Worm (Caenorhabditis elegans) whole organism, young adult: Measurements from ENCODE around the gene F44E5.2.

Source experiments
- B0035.1 ChIP-seq: sonication (generic microtip); optimal IDR thresholded peaks from 2 replicates; lab custom pipeline; 2016; ENCODE audit warnings: missing genetic modification characterization, mild to moderate bottlenecking, missing compliant biosample characterization, missing genotype, missing genetic modification reagents
- F10E7.11 ChIP-seq: sonication (generic microtip); optimal IDR thresholded peaks from 2 replicates; lab custom pipeline; 2017; ENCODE audit warnings: mild to moderate bottlenecking, missing genetic modification characterization, moderate library complexity, missing compliant biosample characterization
- F37B4.10 ChIP-seq: fragments of 200-800 bp; sonication (Bioruptor generic); IDR thresholded peaks from 2 replicates; pipeline ENCODE4 v1.3.6; 2022; ENCODE audit warnings: missing genetic modification characterization, missing compliant biosample characterization
- F57C9.4 ChIP-seq: sonication (generic microtip); optimal IDR thresholded peaks from 2 replicates; lab custom pipeline; 2017; ENCODE audit warnings: mild to moderate bottlenecking, missing genetic modification characterization, missing compliant biosample characterization
- K12H6.12 ChIP-seq: fragments of 200-800 bp; sonication (Bioruptor generic); optimal IDR thresholded peaks from 2 replicates; lab custom pipeline; 2018; ENCODE audit warnings: mild to moderate bottlenecking, missing genetic modification characterization, missing compliant biosample characterization
- T26A5.8 ChIP-seq: sonication (generic microtip); optimal IDR thresholded peaks from 2 replicates; lab custom pipeline; 2016; ENCODE audit warnings: missing genetic modification characterization, missing compliant biosample characterization
- Y53G8AR.9 ChIP-seq: fragments of 200-800 bp; sonication (Bioruptor generic); conservative IDR thresholded peaks from 2 replicates; pipeline ENCODE4 v1.3.6; 2022; ENCODE audit warnings: missing genetic modification reagents, missing genetic modification characterization, missing compliant biosample characterization
- Y56A3A.18 ChIP-seq: fragments of 200-800 bp; sonication (Bioruptor generic); IDR thresholded peaks from 2 replicates; pipeline ENCODE4 v1.3.6; 2022; ENCODE audit warnings: missing genetic modification reagents, missing genetic modification characterization, missing compliant biosample characterization
- ZK185.1 ChIP-seq: sonication (generic microtip); optimal IDR thresholded peaks from 2 replicates; lab custom pipeline; 2016; ENCODE audit warnings: mild to moderate bottlenecking, missing genetic modification characterization, missing compliant biosample characterization; ENCODE audit not compliant: poor library complexity, severe bottlenecking
- ama-1 ChIP-seq, 3 experiments: fragments of 150-350 bp in 1 of 3; sonication (generic microtip) in 2 of 3; optimal IDR thresholded peaks; 2 replicates each; lab custom pipeline; 2014 to 2018; ENCODE audit warnings: missing biosample characterization in 2 of 3, missing genetic modification characterization in 2 of 3, missing genetic modification reagents in 2 of 3
- atf-7 ChIP-seq: sonication (generic microtip); optimal IDR thresholded peaks from 2 replicates; lab custom pipeline; 2017; ENCODE audit warnings: mild to moderate bottlenecking, missing genetic modification characterization, missing compliant biosample characterization
- attf-6 ChIP-seq: fragments of 200-800 bp; sonication (Bioruptor generic); IDR thresholded peaks from 2 replicates; pipeline ENCODE4 v1.3.6; 2022; ENCODE audit warnings: missing genetic modification reagents, missing genetic modification characterization, missing compliant biosample characterization
- cebp-1 ChIP-seq, 2 experiments: fragments of 200-800 bp in 1 of 2; sonication (Bioruptor generic) in 1 of 2; sonication (generic microtip) in 1 of 2; IDR thresholded peaks in 1 of 2; optimal IDR thresholded peaks in 1 of 2; 2 replicates each; pipeline versions ENCODE4 v1.3.6 to Lab custom; 2017 to 2022; ENCODE audit warnings: missing compliant biosample characterization in 2 of 2, missing genetic modification characterization in 2 of 2, mild to moderate bottlenecking in 1 of 2, missing genetic modification reagents in 1 of 2, moderate library complexity in 1 of 2
- ceh-100 ChIP-seq: fragments of 200-800 bp; sonication (Bioruptor generic); IDR thresholded peaks from 2 replicates; pipeline ENCODE4 v1.3.6; 2022; ENCODE audit warnings: missing genetic modification reagents, missing genetic modification characterization, missing compliant biosample characterization
- ceh-27 ChIP-seq: fragments of 200-800 bp; sonication (Bioruptor generic); optimal IDR thresholded peaks from 2 replicates; lab custom pipeline; 2018; ENCODE audit warnings: mild to moderate bottlenecking, missing genetic modification characterization, moderate library complexity, missing compliant biosample characterization
- ceh-40 ChIP-seq: fragments of 200-800 bp; sonication (Bioruptor generic); IDR thresholded peaks from 2 replicates; pipeline ENCODE4 v1.3.6; 2022; ENCODE audit warnings: missing genetic modification characterization, missing compliant biosample characterization
- ceh-79 ChIP-seq: sonication (generic microtip); optimal IDR thresholded peaks from 2 replicates; lab custom pipeline; 2017; ENCODE audit warnings: mild to moderate bottlenecking, missing genetic modification characterization, missing compliant biosample characterization
- ceh-91 ChIP-seq: fragments of 200-800 bp; sonication (Bioruptor generic); IDR thresholded peaks from 2 replicates; pipeline ENCODE4 v1.3.6; 2022; ENCODE audit warnings: missing genetic modification reagents, missing genetic modification characterization, missing compliant biosample characterization
- dpff-1 ChIP-seq: sonication (generic microtip); optimal IDR thresholded peaks from 2 replicates; lab custom pipeline; 2017; ENCODE audit warnings: mild to moderate bottlenecking, missing genetic modification characterization, missing compliant biosample characterization
- efl-1 ChIP-seq: fragments of 150-350 bp; optimal IDR thresholded peaks from 2 replicates; lab custom pipeline; 2014; ENCODE audit warnings: missing biosample characterization, missing genetic modification reagents, missing genetic modification characterization
- egl-18 ChIP-seq: fragments of 200-800 bp; sonication (Bioruptor generic); IDR thresholded peaks from 2 replicates; pipeline ENCODE4 v1.3.6; 2022; ENCODE audit warnings: missing genetic modification reagents, missing genetic modification characterization, missing compliant biosample characterization
- ekl-4 ChIP-seq: fragments of 200-800 bp; sonication (Bioruptor generic); IDR thresholded peaks from 2 replicates; pipeline ENCODE4 v1.3.6; 2022; ENCODE audit warnings: missing genetic modification reagents, missing genetic modification characterization, missing compliant biosample characterization
- hmg-1.2 ChIP-seq: fragments of 200-800 bp; sonication (Bioruptor generic); IDR thresholded peaks from 2 replicates; pipeline ENCODE4 v1.3.6; 2022; ENCODE audit warnings: missing genetic modification reagents, missing genetic modification characterization, missing compliant biosample characterization
- lin-26 ChIP-seq: fragments of 200-800 bp; sonication (Bioruptor generic); IDR thresholded peaks from 2 replicates; pipeline ENCODE4 v1.3.6; 2022; ENCODE audit warnings: missing genetic modification reagents, missing genetic modification characterization, missing compliant biosample characterization
- lin-35 ChIP-seq, 3 experiments: fragments of 150-350 bp in 2 of 3; sonication (generic microtip) in 1 of 3; optimal IDR thresholded peaks; 2 replicates each; lab custom pipeline; 2014 to 2018; ENCODE audit warnings: missing biosample characterization in 3 of 3, missing genetic modification characterization in 3 of 3, missing genetic modification reagents in 3 of 3
- lin-40 ChIP-seq: sonication (generic microtip); optimal IDR thresholded peaks from 2 replicates; lab custom pipeline; 2016; ENCODE audit warnings: missing genetic modification characterization, mild to moderate bottlenecking, missing compliant biosample characterization, missing genotype, missing genetic modification reagents
- madf-10 ChIP-seq: sonication (generic microtip); optimal IDR thresholded peaks from 2 replicates; lab custom pipeline; 2016; ENCODE audit warnings: mild to moderate bottlenecking, missing genetic modification characterization, missing compliant biosample characterization
- madf-8 ChIP-seq: fragments of 200-800 bp; sonication (Bioruptor generic); conservative IDR thresholded peaks from 2 replicates; pipeline ENCODE4 v1.3.6; 2022; ENCODE audit warnings: missing genetic modification reagents, missing genetic modification characterization, missing compliant biosample characterization
- mel-28 ChIP-seq: sonication (generic microtip); optimal IDR thresholded peaks from 2 replicates; lab custom pipeline; 2016; ENCODE audit warnings: borderline replicate concordance, mild to moderate bottlenecking, missing genetic modification characterization, missing compliant biosample characterization
- mes-4 ChIP-seq: sonication (generic microtip); optimal IDR thresholded peaks from 2 replicates; lab custom pipeline; 2016; ENCODE audit warnings: missing genotype, missing genetic modification characterization, missing compliant biosample characterization
- nfya-1 ChIP-seq: sonication (generic microtip); optimal IDR thresholded peaks from 2 replicates; lab custom pipeline; 2017; ENCODE audit warnings: antibody characterized with exemption, missing compliant biosample characterization, missing genetic modification characterization, borderline replicate concordance; ENCODE audit not compliant: insufficient read depth
- nfya-2 ChIP-seq: fragments of 200-800 bp; sonication (Bioruptor generic); IDR thresholded peaks from 2 replicates; pipeline ENCODE4 v1.3.6; 2022; ENCODE audit warnings: missing genetic modification reagents, missing genetic modification characterization, missing compliant biosample characterization
- nfyb-1 ChIP-seq: fragments of 200-800 bp; sonication (Bioruptor generic); IDR thresholded peaks from 2 replicates; pipeline ENCODE4 v1.3.6; 2022; ENCODE audit warnings: missing genetic modification reagents, missing genetic modification characterization, missing compliant biosample characterization
- nhr-90 ChIP-seq: sonication (generic microtip); optimal IDR thresholded peaks from 2 replicates; lab custom pipeline; 2016; ENCODE audit warnings: missing genotype, mild to moderate bottlenecking, missing genetic modification characterization, missing compliant biosample characterization
- pha-4 ChIP-seq: fragments of 150-350 bp; sonication (generic microtip); optimal IDR thresholded peaks from 2 replicates; lab custom pipeline; 2014; ENCODE audit warnings: missing biosample characterization, missing genetic modification reagents, missing genetic modification characterization
- snpc-1.1 ChIP-seq: sonication (generic microtip); optimal IDR thresholded peaks from 2 replicates; lab custom pipeline; 2017; ENCODE audit warnings: missing genetic modification characterization, mild to moderate bottlenecking, missing compliant biosample characterization, antibody characterized with exemption, moderate library complexity, missing genotype, missing genetic modification reagents; ENCODE audit not compliant: insufficient read depth
- snpc-4 ChIP-seq, 5 experiments: fragments of 150-350 bp in 1 of 5; sonication (generic microtip) in 4 of 5; optimal IDR thresholded peaks; 2 replicates each; lab custom pipeline; 2014 to 2018; ENCODE audit warnings: missing genetic modification characterization in 5 of 5, missing biosample characterization in 3 of 5, antibody characterized with exemption in 2 of 5, mild to moderate bottlenecking in 2 of 5, missing compliant biosample characterization in 2 of 5, missing genotype in 2 of 5, moderate library complexity in 2 of 5, missing genetic modification reagents in 1 of 5
- somi-1 ChIP-seq: fragments of 200-800 bp; sonication (Bioruptor generic); optimal IDR thresholded peaks from 2 replicates; lab custom pipeline; 2018; ENCODE audit warnings: mild to moderate bottlenecking, missing genetic modification characterization, missing compliant biosample characterization
- xnd-1 ChIP-seq: sonication (generic microtip); optimal IDR thresholded peaks from 2 replicates; lab custom pipeline; 2016; ENCODE audit warnings: missing genotype, missing genetic modification reagents, missing genetic modification characterization, missing compliant biosample characterization
- zfh-2 ChIP-seq: fragments of 200-800 bp; sonication (Bioruptor generic); conservative IDR thresholded peaks from 2 replicates; pipeline ENCODE4 v1.3.6; 2022; ENCODE audit warnings: missing genetic modification reagents, missing genetic modification characterization, missing compliant biosample characterization

The F44E5.2 gene

DNA sequence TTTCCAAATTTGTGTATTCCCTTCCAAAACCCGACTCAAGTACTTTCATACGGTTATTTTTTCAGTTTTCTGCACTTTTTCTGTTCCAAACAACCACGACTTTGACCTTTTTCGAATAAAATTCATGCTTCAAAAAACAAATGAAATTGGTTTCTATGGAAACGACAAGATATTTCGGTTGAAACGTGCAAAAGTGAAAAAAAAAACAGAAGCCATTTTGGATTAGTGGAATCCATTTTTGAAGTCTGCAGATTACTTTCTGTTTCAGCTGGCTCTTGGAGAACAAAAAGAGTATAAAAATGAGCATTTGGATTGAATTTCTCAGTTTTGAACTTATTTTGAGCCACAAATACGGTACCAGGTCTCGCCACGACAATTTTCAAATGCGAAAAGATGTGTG, 44.4 kb upstream of the F44E5.2 start:
- TF ChIP-seq lin-26 (GFP tag; lab: Robert Waterston, UW) (no peak), mel-28 (no peak), B0035.1 (no peak), nhr-90 (no peak), xnd-1 (tag; lab: Kevin White, UChicago) (no peak), Y53G8AR.9 (GFP tag; lab: Robert Waterston, UW) (no peak), Y56A3A.18 (GFP tag; lab: Robert Waterston, UW) (no peak), F10E7.11 (no peak), dpff-1 (tag; lab: Kevin White, UChicago) (no peak), egl-18 (GFP tag; lab: Robert Waterston, UW) (no peak), pha-4 (no peak), ceh-79 (no peak), ceh-91 (no peak), snpc-1.1 (tag; lab: Kevin White, UChicago) (no peak), madf-10 (tag; lab: Kevin White, UChicago) (no peak), nfyb-1 (GFP tag; lab: Robert Waterston, UW) (no peak)
- TF ChIP-seq, all 124 proteins: peak for 0

DNA sequence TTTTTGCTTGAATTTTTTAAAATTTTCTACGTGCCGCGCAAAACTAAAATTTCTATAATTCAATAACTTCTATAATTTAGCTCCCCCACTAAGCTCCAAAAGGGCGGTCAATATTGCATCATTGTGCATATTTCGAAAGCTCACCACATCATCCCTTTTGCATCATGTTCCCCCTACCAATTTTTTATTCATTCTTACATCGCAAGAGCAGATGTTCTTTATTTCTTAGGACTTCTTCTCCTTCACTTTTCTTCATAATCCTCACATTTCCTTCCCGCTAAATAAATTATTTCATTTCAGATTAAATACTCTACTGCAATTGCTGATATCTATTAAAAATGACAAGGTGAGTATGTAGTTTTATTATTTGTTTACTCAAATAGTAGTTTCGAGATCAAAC, 42.7 kb upstream of the F44E5.2 start, which contains the start of gene ldh-1:
ldh-1 (plus strand) TSS at position 301 of the 400 bp plus-strand sequence.
- TF ChIP-seq cebp-1 (GFP tag; IDR thresholded peaks at IDR 0.05; lab: Robert Waterston, UW) (no peak), cebp-1 (tag; optimal IDR thresholded peaks at IDR 0.05; lab: Kevin White, UChicago) (no peak), ama-1 (optimal IDR thresholded peaks at IDR 0.05; lab: Kevin White, UChicago) (no peak), ama-1 (GFP tag; optimal IDR thresholded peaks at IDR 0.05; lab: Kevin White, UChicago) (no peak), ZK185.1 (no peak), T26A5.8 (no peak), madf-10 (tag; lab: Kevin White, UChicago) (no peak), nfya-2 (GFP tag; lab: Robert Waterston, UW) (no peak), madf-8 (GFP tag; lab: Robert Waterston, UW) (no peak), atf-7 (tag; lab: Kevin White, UChicago) (no peak), F37B4.10 (GFP tag; lab: Robert Waterston, UW) (no peak)

DNA sequence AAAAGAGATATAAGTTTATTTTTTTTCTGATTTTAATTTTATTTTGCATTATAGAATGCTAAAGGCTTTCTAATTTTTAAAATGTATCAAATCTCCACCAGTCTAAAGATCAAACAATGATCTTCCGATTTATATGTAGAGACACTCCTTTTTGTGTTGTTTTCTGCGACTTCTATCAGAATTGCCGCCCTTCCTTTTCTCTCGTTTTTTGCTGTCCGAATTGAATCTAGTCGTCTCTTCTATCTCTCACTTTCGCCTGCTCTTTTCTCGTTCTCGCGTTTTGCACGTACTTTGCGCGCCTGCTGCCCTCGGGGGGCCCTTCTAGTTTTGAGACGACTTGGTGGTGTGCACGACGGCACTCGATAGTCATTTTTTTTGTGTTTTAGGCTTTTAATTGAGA, 42.2 kb upstream of the F44E5.2 start:
- TF ChIP-seq madf-10 (tag; lab: Kevin White, UChicago) (no peak), zfh-2 (GFP tag; lab: Robert Waterston, UW) (0 out of 2 replicates have a peak, but pooled peaks have one; percentile 40), dpff-1 (tag; lab: Kevin White, UChicago) (no peak), ceh-27 (GFP tag; lab: Kevin White, UChicago) (no peak), lin-35 (GFP tag; optimal IDR thresholded peaks at IDR 0.05; lab: Kevin White, UChicago) (peak in 1 of 3 experiments; percentile 9), efl-1 (GFP tag; lab: Kevin White, UChicago) (peak; percentile 29), nfya-1 (no peak), F57C9.4 (tag; lab: Kevin White, UChicago) (no peak), lin-40 (tag; lab: Kevin White, UChicago) (peak; percentile 34), ceh-40 (GFP tag; lab: Robert Waterston, UW) (no peak), cebp-1 (GFP tag; IDR thresholded peaks at IDR 0.05; lab: Robert Waterston, UW) (no peak), cebp-1 (tag; optimal IDR thresholded peaks at IDR 0.05; lab: Kevin White, UChicago) (peak; percentile 33), ekl-4 (GFP tag; lab: Robert Waterston, UW) (no peak), hmg-1.2 (peak; percentile 53; the same call in 1 of the 2 replicates), ceh-100 (GFP tag; lab: Robert Waterston, UW) (no peak), K12H6.12 (tag; lab: Kevin White, UChicago) (peak; percentile 26), somi-1 (GFP tag; lab: Kevin White, UChicago) (no peak), madf-8 (GFP tag; lab: Robert Waterston, UW) (no peak), snpc-4 (GFP tag; optimal IDR thresholded peaks at IDR 0.05; lab: Kevin White, UChicago) (no peak), snpc-4 (tag; optimal IDR thresholded peaks at IDR 0.05; lab: Kevin White, UChicago) (peak in 1 of 4 experiments; percentile 5), B0035.1 (no peak), attf-6 (GFP tag; lab: Robert Waterston, UW) (no peak), mes-4 (tag; lab: Kevin White, UChicago) (no peak)
